Worm (Caenorhabditis elegans): ENCODE measurements around the gene T09D3.8.

DNA sequence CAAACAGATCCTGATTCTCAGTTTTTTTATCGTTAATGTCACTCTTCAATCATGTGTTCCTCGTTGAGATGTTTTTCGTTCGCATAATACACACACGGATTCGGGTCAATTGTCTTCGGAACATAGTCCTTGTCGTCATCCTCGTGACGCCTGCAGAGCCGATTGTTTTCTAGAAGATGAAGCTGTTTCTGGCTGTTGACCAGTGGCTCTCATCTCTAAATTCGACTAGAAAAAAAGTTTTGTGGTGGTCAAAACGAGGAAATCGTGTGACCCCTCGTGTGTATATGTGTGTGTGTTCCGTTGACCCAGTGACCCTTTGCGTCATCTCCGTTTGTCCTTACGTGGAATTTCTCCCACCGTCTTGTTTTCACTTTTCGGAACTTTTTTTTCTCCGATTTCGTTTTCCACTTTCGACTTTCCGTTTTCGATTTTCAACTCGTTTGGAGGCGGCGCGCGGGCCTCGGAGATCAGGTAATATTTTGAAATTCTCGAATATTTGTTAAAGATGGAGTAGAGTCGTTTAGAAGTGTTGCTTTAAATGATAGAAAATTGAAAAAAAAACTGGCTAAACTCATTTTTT is 21.0 kb downstream of the T09D3.8 start, which contains the start of gene C35A11.2:
- TF ChIP-seq lin-11 (tag; optimal IDR thresholded peaks at IDR 0.05), result no peak
- no peak for TF ChIP-seq ceh-34 (tag; optimal IDR thresholded peaks at IDR 0.05)
- no peak for TF ChIP-seq che-1 (tag; optimal IDR thresholded peaks at IDR 0.05)
- TF ChIP-seq tbx-2 (tag; optimal IDR thresholded peaks at IDR 0.05), result no peak
- no peak for TF ChIP-seq madf-2 (tag; optimal IDR thresholded peaks at IDR 0.05)
- TF ChIP-seq nhr-11 (tag; optimal IDR thresholded peaks at IDR 0.05), result no peak
- TF ChIP-seq fax-1 (tag; optimal IDR thresholded peaks at IDR 0.05), result no peak
